Worm (Caenorhabditis elegans) whole organism, L4/young adult: ENCODE results near the gene ins-4.

ENCODE experiments used
- W03F9.2 ChIP-seq: fragments of 150-350 bp; optimal IDR thresholded peaks from 2 replicates; lab custom pipeline; 2014; ENCODE audit warnings: missing biosample characterization, missing genetic modification characterization
- dao-5 ChIP-seq: sonication (generic microtip); optimal IDR thresholded peaks from 2 replicates; lab custom pipeline; 2016; ENCODE audit warnings: missing genotype, missing genetic modification characterization, moderate library complexity, missing compliant biosample characterization

ce11 chrII:5966637-5967036 lies 29.5 kb upstream of the ins-4 start:
- TF ChIP-seq dao-5 (tag; lab: Kevin White, UChicago) (no peak), W03F9.2 (tag; lab: Kevin White, UChicago) (no peak)
